Worm (Caenorhabditis elegans) whole organism, L4 larva: ENCODE results near the gene rmd-3.
A peak's percentile ranks its signal among the peaks of the same experiment; 100 is the strongest.

ENCODE experiments used
- T26A8.4 ChIP-seq: fragments of 200-800 bp; sonication (Bioruptor generic); IDR thresholded peaks from 2 replicates; pipeline ENCODE4 v1.3.6; 2022; ENCODE audit warnings: missing genetic modification characterization, missing compliant biosample characterization
- lin-15B ChIP-seq: fragments of 150-350 bp; sonication (generic microtip); optimal IDR thresholded peaks from 3 replicates; lab custom pipeline; 2014; ENCODE audit warnings: missing biosample characterization, missing genetic modification characterization
- nhr-28 ChIP-seq: fragments of 150-350 bp; optimal IDR thresholded peaks from 2 replicates; lab custom pipeline; 2014; ENCODE audit warnings: missing biosample characterization, missing genetic modification characterization
- nhr-76 ChIP-seq: fragments of 150-350 bp; optimal IDR thresholded peaks from 2 replicates; lab custom pipeline; 2014; ENCODE audit warnings: missing biosample characterization, missing genetic modification characterization
- snpc-4 ChIP-seq: fragments of 150-350 bp; optimal IDR thresholded peaks from 2 replicates; lab custom pipeline; 2014; ENCODE audit warnings: missing biosample characterization, missing genetic modification characterization
- unc-39 ChIP-seq: sonication (generic microtip); optimal IDR thresholded peaks from 2 replicates; lab custom pipeline; 2017; ENCODE audit warnings: missing biosample characterization, missing genetic modification characterization
- unc-62 ChIP-seq, 3 experiments: fragments of 150-350 bp in 1 of 3; sonication (generic microtip); optimal IDR thresholded peaks in 2 of 3; peaks in 1 of 3; 1 replicate in 1 of 3; 2 replicates in 2 of 3; lab custom pipeline; 2014 to 2017; ENCODE audit warnings: missing biosample characterization in 3 of 3, missing genetic modification characterization in 3 of 3, missing genetic modification reagents in 3 of 3, missing genotype in 1 of 3
- zag-1 ChIP-seq: fragments of 150-350 bp; optimal IDR thresholded peaks from 2 replicates; lab custom pipeline; 2014; ENCODE audit warnings: missing biosample characterization, missing genetic modification characterization

- TF ChIP-seq nhr-76 (tag; lab: Kevin White, UChicago) (no peak), T26A8.4 (GFP tag; lab: Robert Waterston, UW) (no peak), snpc-4 (tag; lab: Kevin White, UChicago) (no peak), unc-62 (GFP tag; optimal IDR thresholded peaks at IDR 0.05 in 1 of 2; lab: Kevin White, UChicago) (peak in 1 of 2 experiments; percentile 78), unc-62 (tag; optimal IDR thresholded peaks at IDR 0.05; lab: Kevin White, UChicago) (no peak), zag-1 (tag; lab: Kevin White, UChicago) (no peak), lin-15B (no peak), unc-39 (no peak), nhr-28 (tag; lab: Kevin White, UChicago) (no peak)
Measured at ce11 chrII:11302591-11302990, 36.8 kb downstream of the rmd-3 start, which contains the start of gene samp-1.
